Fruit fly (Drosophila melanogaster) whole organism, embryonic: ENCODE results near the gene CG45218.

Experiments used
- Asciz ChIP-seq: fragments of 200-800 bp; sonication (Bioruptor generic); optimal IDR thresholded peaks from 2 replicates; lab custom pipeline; 2017; ENCODE audit warnings: missing biosample characterization, mild to moderate bottlenecking, missing genetic modification characterization, missing genetic modification reagents
- Atf3 ChIP-seq: fragments of 200-800 bp; sonication (Bioruptor generic); optimal IDR thresholded peaks from 3 replicates; lab custom pipeline; 2016; ENCODE audit warnings: missing biosample characterization, missing genetic modification characterization
- Bdp1 ChIP-seq: fragments of 200-800 bp; sonication (Bioruptor generic); optimal IDR thresholded peaks from 3 replicates; lab custom pipeline; 2016; ENCODE audit warnings: missing biosample characterization, missing genetic modification characterization
- CG10366 ChIP-seq: fragments of 200-800 bp; sonication (Bioruptor generic); IDR thresholded peaks from 2 replicates; pipeline ENCODE4 v1.3.6; 2022; ENCODE audit warnings: missing biosample characterization, missing genetic modification characterization
- CG10543 ChIP-seq: fragments of 200-800 bp; sonication (Bioruptor generic); optimal IDR thresholded peaks from 3 replicates; lab custom pipeline; 2017; ENCODE audit warnings: missing biosample characterization, mild to moderate bottlenecking, missing genetic modification characterization, moderate library complexity
- CG11247 ChIP-seq: fragments of 200-800 bp; sonication (Bioruptor generic); IDR thresholded peaks from 2 replicates; pipeline ENCODE4 v1.3.6; 2022; ENCODE audit warnings: missing biosample characterization, missing genetic modification characterization
- CG11723 ChIP-seq: fragments of 200-800 bp; sonication (Bioruptor generic); optimal IDR thresholded peaks from 2 replicates; lab custom pipeline; 2017; ENCODE audit warnings: missing biosample characterization, mild to moderate bottlenecking, missing genetic modification characterization
- CG12391 ChIP-seq: fragments of 200-800 bp; sonication (Bioruptor generic); optimal IDR thresholded peaks from 3 replicates; lab custom pipeline; 2018; ENCODE audit warnings: missing biosample characterization, mild to moderate bottlenecking, missing genetic modification characterization, moderate library complexity
- CG13123 ChIP-seq: fragments of 200-800 bp; sonication (Bioruptor generic); optimal IDR thresholded peaks from 2 replicates; lab custom pipeline; 2016; ENCODE audit warnings: missing biosample characterization, missing genetic modification characterization
- CG13296 ChIP-seq: fragments of 200-800 bp; sonication (Bioruptor generic); optimal IDR thresholded peaks from 3 replicates; lab custom pipeline; 2018; ENCODE audit warnings: missing biosample characterization, mild to moderate bottlenecking, missing genetic modification characterization
- CG14014 ChIP-seq: fragments of 200-800 bp; sonication (Bioruptor generic); IDR thresholded peaks from 2 replicates; pipeline ENCODE4 v1.3.6; 2022; ENCODE audit warnings: missing biosample characterization, missing genetic modification characterization
- CG14667 ChIP-seq: fragments of 200-800 bp; sonication (Bioruptor generic); IDR thresholded peaks from 2 replicates; pipeline ENCODE4 v1.3.6; 2022; ENCODE audit warnings: missing biosample characterization, missing genetic modification characterization
- CG18011 ChIP-seq: fragments of 200-800 bp; sonication (Bioruptor generic); optimal IDR thresholded peaks from 2 replicates; lab custom pipeline; 2017; ENCODE audit warnings: missing biosample characterization, missing genetic modification characterization, mild to moderate bottlenecking, moderate library complexity, missing genotype
- CG18764 ChIP-seq: fragments of 200-800 bp; sonication (Bioruptor generic); optimal IDR thresholded peaks from 3 replicates; lab custom pipeline; 2016; ENCODE audit warnings: missing biosample characterization, missing genetic modification characterization
- CG3163 ChIP-seq: fragments of 200-800 bp; sonication (Bioruptor generic); optimal IDR thresholded peaks from 3 replicates; lab custom pipeline; 2016; ENCODE audit warnings: missing biosample characterization, missing genetic modification characterization
- CG32532 ChIP-seq: fragments of 200-800 bp; sonication (Bioruptor generic); IDR thresholded peaks from 2 replicates; pipeline ENCODE4 v1.3.6; 2022; ENCODE audit warnings: missing biosample characterization, missing genetic modification characterization
- CG33557 ChIP-seq: fragments of 200-800 bp; sonication (Bioruptor generic); optimal IDR thresholded peaks from 2 replicates; lab custom pipeline; 2019; ENCODE audit warnings: missing biosample characterization, mild to moderate bottlenecking, missing genetic modification characterization, moderate library complexity
- CG4360 ChIP-seq: fragments of 200-800 bp; sonication (Bioruptor generic); IDR thresholded peaks from 2 replicates; pipeline ENCODE4 v1.3.6; 2022; ENCODE audit warnings: missing biosample characterization, missing genetic modification characterization
- CG4730 ChIP-seq: fragments of 200-800 bp; sonication (Bioruptor generic); IDR thresholded peaks from 2 replicates; pipeline ENCODE4 v1.3.6; 2022; ENCODE audit warnings: missing biosample characterization, missing genetic modification characterization
- CG6254 ChIP-seq: fragments of 200-800 bp; sonication (Bioruptor generic); optimal IDR thresholded peaks from 3 replicates; lab custom pipeline; 2017; ENCODE audit warnings: mild to moderate bottlenecking, missing biosample characterization, missing genetic modification reagents, missing genetic modification characterization
- CG6683 ChIP-seq: fragments of 200-800 bp; sonication (Bioruptor generic); optimal IDR thresholded peaks from 2 replicates; lab custom pipeline; 2017; ENCODE audit warnings: missing biosample characterization, mild to moderate bottlenecking, missing genetic modification characterization, missing genetic modification reagents
- CG7271 ChIP-seq: fragments of 200-800 bp; sonication (Bioruptor generic); optimal IDR thresholded peaks from 2 replicates; lab custom pipeline; 2018; ENCODE audit warnings: missing biosample characterization, mild to moderate bottlenecking, missing genetic modification characterization, moderate library complexity
- Dip2 ChIP-seq: fragments of 200-800 bp; sonication (Bioruptor generic); IDR thresholded peaks from 2 replicates; pipeline ENCODE4 v1.3.6; 2022; ENCODE audit warnings: missing biosample characterization, missing genetic modification characterization
- Hr51 ChIP-seq, 2 experiments: fragments of 200-800 bp; sonication (Bioruptor generic); optimal IDR thresholded peaks; 2 replicates in 1 of 2; 3 replicates in 1 of 2; lab custom pipeline; 2016 to 2018; ENCODE audit warnings: missing biosample characterization in 2 of 2, missing genetic modification characterization in 2 of 2, mild to moderate bottlenecking in 1 of 2, moderate library complexity in 1 of 2
- Opbp ChIP-seq: fragments of 200-800 bp; sonication (Bioruptor generic); IDR thresholded peaks from 3 replicates; pipeline ENCODE4 v1.3.6; 2022; ENCODE audit warnings: missing biosample characterization, missing genetic modification characterization; ENCODE audit not compliant: partially characterized antibody
- Tbp ChIP-seq: fragments of >200 bp; optimal IDR thresholded peaks from 2 replicates; lab custom pipeline; 2018; ENCODE audit warnings: missing biosample characterization, missing genetic modification characterization
- ab ChIP-seq: fragments of 200-800 bp; sonication (Bioruptor generic); optimal IDR thresholded peaks from 2 replicates; lab custom pipeline; 2016; ENCODE audit warnings: missing biosample characterization, missing genetic modification characterization
- cato ChIP-seq: fragments of 200-800 bp; sonication (Bioruptor generic); optimal IDR thresholded peaks from 2 replicates; lab custom pipeline; 2016; ENCODE audit warnings: missing biosample characterization, missing genetic modification characterization, borderline replicate concordance
- esg ChIP-seq: fragments of 200-800 bp; sonication (Bioruptor generic); conservative IDR thresholded peaks from 2 replicates; pipeline ENCODE4 v1.3.6; 2022; ENCODE audit warnings: missing biosample characterization, missing genetic modification characterization
- fd3F ChIP-seq: fragments of 200-800 bp; sonication (Bioruptor generic); optimal IDR thresholded peaks from 2 replicates; lab custom pipeline; 2018; ENCODE audit warnings: missing biosample characterization, mild to moderate bottlenecking, missing genetic modification characterization, moderate library complexity
- ftz-f1 ChIP-seq: fragments of 200-800 bp; sonication (Bioruptor generic); optimal IDR thresholded peaks from 2 replicates; lab custom pipeline; 2016; ENCODE audit warnings: missing biosample characterization, missing genetic modification characterization
- gcm2 ChIP-seq: fragments of 200-800 bp; sonication (Bioruptor generic); optimal IDR thresholded peaks from 2 replicates; lab custom pipeline; 2016; ENCODE audit warnings: missing biosample characterization, missing genetic modification characterization
- ham ChIP-seq: fragments of 200-800 bp; sonication (Bioruptor generic); IDR thresholded peaks from 2 replicates; pipeline ENCODE4 v1.3.6; 2022; ENCODE audit warnings: missing biosample characterization, missing genetic modification characterization
- inv ChIP-seq: fragments of 200-800 bp; sonication (Bioruptor generic); IDR thresholded peaks from 2 replicates; pipeline ENCODE4 v1.3.6; 2022; ENCODE audit warnings: missing biosample characterization, missing genetic modification characterization; ENCODE audit not compliant: partially characterized antibody
- kah ChIP-seq: fragments of 200-800 bp; sonication (Bioruptor generic); optimal IDR thresholded peaks from 2 replicates; lab custom pipeline; 2018; ENCODE audit warnings: missing biosample characterization, mild to moderate bottlenecking, missing genetic modification characterization
- lmd ChIP-seq: fragments of 200-800 bp; sonication (Bioruptor generic); IDR thresholded peaks from 2 replicates; pipeline ENCODE4 v1.3.6; 2022; ENCODE audit warnings: missing biosample characterization, missing genetic modification characterization
- otp ChIP-seq: fragments of 200-800 bp; sonication (Bioruptor generic); IDR thresholded peaks from 3 replicates; pipeline ENCODE4, ENCODE4 v1.3.6; 2022; ENCODE audit warnings: missing biosample characterization, missing genetic modification characterization
- pb ChIP-seq: fragments of 200-800 bp; sonication (Bioruptor generic); optimal IDR thresholded peaks from 3 replicates; lab custom pipeline; 2016; ENCODE audit warnings: missing biosample characterization, missing genetic modification characterization
- pita ChIP-seq: fragments of 200-800 bp; sonication (Bioruptor generic); optimal IDR thresholded peaks from 2 replicates; lab custom pipeline; 2017; ENCODE audit warnings: missing biosample characterization, mild to moderate bottlenecking, missing genetic modification characterization
- schlank ChIP-seq: fragments of 200-800 bp; sonication (Bioruptor generic); optimal IDR thresholded peaks from 2 replicates; lab custom pipeline; 2018; ENCODE audit warnings: missing biosample characterization, mild to moderate bottlenecking, missing genetic modification characterization
- scrt ChIP-seq: fragments of 200-800 bp; sonication (Bioruptor generic); optimal IDR thresholded peaks from 2 replicates; lab custom pipeline; 2018; ENCODE audit warnings: missing biosample characterization, mild to moderate bottlenecking, missing genetic modification characterization, moderate library complexity
- shn ChIP-seq: fragments of 200-800 bp; sonication (Bioruptor generic); optimal IDR thresholded peaks from 3 replicates; lab custom pipeline; 2016; ENCODE audit warnings: missing biosample characterization, missing genetic modification characterization
- sim ChIP-seq: fragments of 200-800 bp; sonication (Bioruptor generic); IDR thresholded peaks from 2 replicates; pipeline ENCODE4 v1.3.6; 2022; ENCODE audit warnings: missing biosample characterization, missing genetic modification characterization
- sisA ChIP-seq: fragments of 200-800 bp; sonication (Bioruptor generic); IDR thresholded peaks from 2 replicates; pipeline ENCODE4 v1.3.6; 2022; ENCODE audit warnings: missing biosample characterization, missing genetic modification characterization
- sqz ChIP-seq: fragments of 200-800 bp; sonication (Bioruptor generic); optimal IDR thresholded peaks from 3 replicates; lab custom pipeline; 2018; ENCODE audit warnings: missing biosample characterization, mild to moderate bottlenecking, missing genetic modification characterization
- sr ChIP-seq: fragments of 200-800 bp; sonication (Bioruptor generic); IDR thresholded peaks from 3 replicates; pipeline ENCODE4 v1.3.6; 2022; ENCODE audit warnings: missing biosample characterization, missing genetic modification characterization
- tgo ChIP-seq: fragments of 200-800 bp; sonication (Bioruptor generic); IDR thresholded peaks from 3 replicates; pipeline ENCODE4 v1.3.6; 2022; ENCODE audit warnings: missing biosample characterization, missing genetic modification characterization
- ttk ChIP-seq: fragments of 200-800 bp; sonication (Bioruptor generic); IDR thresholded peaks from 2 replicates; pipeline ENCODE4 v2.1.2; 2022; ENCODE audit warnings: missing biosample characterization, missing genetic modification characterization
- vfl ChIP-seq: fragments of 200-800 bp; sonication (Bioruptor generic); optimal IDR thresholded peaks from 2 replicates; lab custom pipeline; 2016; ENCODE audit warnings: missing biosample characterization, missing genetic modification characterization
- wdn ChIP-seq: fragments of 200-800 bp; sonication (Bioruptor generic); IDR thresholded peaks from 2 replicates; pipeline ENCODE4 v1.3.6; 2022; ENCODE audit warnings: missing biosample characterization, missing genetic modification characterization

Gene CG45218

dm6 chr3R:15277926-15278869 lies 12.4 kb downstream of the CG45218 start, which contains the start of the genes MRG15 and Tm1 (continued):
- no peak for TF ChIP-seq sisA (GFP tag; lab: Robert Waterston, UW)
- peak; percentile 14 for TF ChIP-seq ftz-f1
- no peak for TF ChIP-seq CG14014 (GFP tag; lab: Robert Waterston, UW)
- TF ChIP-seq ab, result no peak
- no peak for TF ChIP-seq Tbp (GFP tag; lab: Kevin White, UChicago)
- TF ChIP-seq sr (GFP tag; lab: Robert Waterston, UW), result no peak
- no peak for TF ChIP-seq CG7271 (tag; lab: Kevin White, UChicago)
- no peak for TF ChIP-seq pita (GFP tag; lab: Kevin White, UChicago)
- TF ChIP-seq vfl (GFP tag; lab: Kevin White, UChicago), result no peak
- TF ChIP-seq CG18764 (GFP tag; lab: Kevin White, UChicago), result no peak
- no peak for TF ChIP-seq scrt (GFP tag; lab: Kevin White, UChicago)
- TF ChIP-seq CG10543, result no peak
- no peak for TF ChIP-seq Hr51 (GFP tag; optimal IDR thresholded peaks at IDR 0.05; lab: Kevin White, UChicago)
- no peak for TF ChIP-seq CG11247 (GFP tag; lab: Robert Waterston, UW)
- no peak for TF ChIP-seq fd3F (GFP tag; lab: Kevin White, UChicago)
- TF ChIP-seq tgo (GFP tag; lab: Robert Waterston, UW), result no peak
- TF ChIP-seq CG4730, result no peak
- TF ChIP-seq CG14667 (GFP tag; lab: Robert Waterston, UW), result no peak
- no peak for TF ChIP-seq pb
- TF ChIP-seq CG32532 (GFP tag; lab: Robert Waterston, UW), result no peak
- no peak for TF ChIP-seq Atf3 (GFP tag; lab: Kevin White, UChicago)
- no peak for TF ChIP-seq CG4360 (GFP tag; lab: Robert Waterston, UW)
- no peak for TF ChIP-seq esg (GFP tag; lab: Robert Waterston, UW)
- TF ChIP-seq CG33557 (GFP tag; lab: Kevin White, UChicago), result no peak
- no peak for TF ChIP-seq CG13123 (GFP tag; lab: Kevin White, UChicago)
- no peak for TF ChIP-seq otp (GFP tag; lab: Robert Waterston, UW)
- no peak for TF ChIP-seq sim (GFP tag; lab: Robert Waterston, UW)
- no peak for TF ChIP-seq Asciz (GFP tag; lab: Kevin White, UChicago)
- TF ChIP-seq lmd (GFP tag; lab: Robert Waterston, UW), result no peak
- TF ChIP-seq CG10366 (GFP tag; lab: Robert Waterston, UW), result no peak
- TF ChIP-seq CG13296, result no peak
- peak; percentile 49; the same call in 1 of the 2 replicates for TF ChIP-seq inv (GFP tag; lab: Robert Waterston, UW)
- TF ChIP-seq ttk (GFP tag; lab: Robert Waterston, UW), result no peak
- TF ChIP-seq cato (GFP tag; lab: Kevin White, UChicago), result no peak
- peak; percentile 89 for TF ChIP-seq sqz
- no peak for TF ChIP-seq CG12391
- no peak for TF ChIP-seq kah
- no peak for TF ChIP-seq wdn (GFP tag; lab: Robert Waterston, UW)
- no peak for TF ChIP-seq CG3163 (GFP tag; lab: Kevin White, UChicago)
- TF ChIP-seq gcm2 (GFP tag; lab: Kevin White, UChicago), result no peak
- no peak for TF ChIP-seq Bdp1 (GFP tag; lab: Kevin White, UChicago)
- no peak for TF ChIP-seq Dip2 (GFP tag; lab: Robert Waterston, UW)
- TF ChIP-seq CG6683 (GFP tag; lab: Kevin White, UChicago), result no peak
- TF ChIP-seq CG6254, result no peak
- no peak for TF ChIP-seq CG18011 (GFP tag; lab: Kevin White, UChicago)
- TF ChIP-seq CG11723 (GFP tag; lab: Kevin White, UChicago), result no peak
- no peak for TF ChIP-seq schlank (tag; lab: Kevin White, UChicago)
- no peak for TF ChIP-seq ham (GFP tag; lab: Robert Waterston, UW)
- peak; percentile 72; the same call in 2 of the 3 replicates for TF ChIP-seq Opbp (GFP tag; lab: Robert Waterston, UW)
- no peak for TF ChIP-seq shn (GFP tag; lab: Kevin White, UChicago)
